Fruit fly (Drosophila melanogaster) whole organism, embryonic: ENCODE measurements around the gene Gr64f.

ENCODE experiments used
- Abd-B ChIP-seq: fragments of 200-800 bp; sonication (Bioruptor generic); optimal IDR thresholded peaks from 2 replicates; lab custom pipeline; 2018; ENCODE audit warnings: missing biosample characterization, mild to moderate bottlenecking, missing genetic modification characterization, moderate library complexity
- CG13424 ChIP-seq: fragments of 200-800 bp; sonication (Bioruptor generic); optimal IDR thresholded peaks from 2 replicates; lab custom pipeline; 2019; ENCODE audit warnings: missing biosample characterization, mild to moderate bottlenecking, missing genetic modification characterization, moderate library complexity
- CG8089 ChIP-seq: fragments of 200-800 bp; sonication (Bioruptor generic); optimal IDR thresholded peaks from 3 replicates; lab custom pipeline; 2016; ENCODE audit warnings: missing biosample characterization, missing genetic modification characterization
- Hand ChIP-seq: fragments of 200-800 bp; sonication (Bioruptor generic); optimal IDR thresholded peaks from 2 replicates; lab custom pipeline; 2017; ENCODE audit warnings: mild to moderate bottlenecking, missing biosample characterization, missing genetic modification reagents, missing genetic modification characterization
- h ChIP-seq: fragments of >200 bp; optimal IDR thresholded peaks from 2 replicates; lab custom pipeline; 2017
- org-1 ChIP-seq: fragments of 200-800 bp; sonication (Bioruptor generic); optimal IDR thresholded peaks from 2 replicates; lab custom pipeline; 2017; ENCODE audit warnings: missing biosample characterization, missing genetic modification characterization

- no peak for TF ChIP-seq CG13424 (tag; lab: Kevin White, UChicago)
- TF ChIP-seq h (lab: Kevin White, UChicago), result no peak
- TF ChIP-seq CG8089 (GFP tag; lab: Kevin White, UChicago), result no peak
- TF ChIP-seq Abd-B (GFP tag; lab: Kevin White, UChicago), result no peak
- no peak for TF ChIP-seq org-1 (GFP tag; lab: Kevin White, UChicago)
- TF ChIP-seq Hand, result no peak
Measured at dm6 chr3L:4003316-4003715, 32.3 kb upstream of the Gr64f start, which contains the start of gene CG14985.
